Fruit fly (Drosophila melanogaster): ENCODE measurements around the gene spz.
A peak's percentile ranks its signal among the peaks of the same experiment; 100 is the strongest.

spz gene

DNA sequence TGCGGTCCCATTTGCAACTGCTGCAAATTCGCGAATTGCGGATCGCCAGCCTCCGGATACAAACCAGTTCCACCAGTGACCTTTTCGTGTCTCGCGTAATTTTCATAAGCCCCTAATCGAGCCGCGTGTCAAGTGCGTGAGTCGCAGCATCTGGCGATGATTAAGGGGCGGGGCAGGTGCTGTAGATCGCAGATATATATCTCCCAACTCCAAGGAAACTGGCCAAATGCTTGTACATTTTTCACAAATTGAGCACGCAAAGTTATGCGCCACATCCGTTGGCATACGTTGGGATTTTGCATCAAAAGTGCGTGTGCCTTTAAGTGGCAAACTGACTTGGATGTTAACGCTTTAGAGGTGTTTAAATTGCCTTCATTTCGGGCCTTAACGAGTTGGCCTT lies 29.8 kb downstream of the spz start:
- TF ChIP-seq CG10366 (GFP tag; IDR thresholded peaks at IDR 0.05) (no peak), Ptx1 (GFP tag; IDR thresholded peaks at IDR 0.05) (no peak), Optix (GFP tag; IDR thresholded peaks at IDR 0.05) (no peak), Ets65A (GFP tag) (peak; percentile 35)

DNA sequence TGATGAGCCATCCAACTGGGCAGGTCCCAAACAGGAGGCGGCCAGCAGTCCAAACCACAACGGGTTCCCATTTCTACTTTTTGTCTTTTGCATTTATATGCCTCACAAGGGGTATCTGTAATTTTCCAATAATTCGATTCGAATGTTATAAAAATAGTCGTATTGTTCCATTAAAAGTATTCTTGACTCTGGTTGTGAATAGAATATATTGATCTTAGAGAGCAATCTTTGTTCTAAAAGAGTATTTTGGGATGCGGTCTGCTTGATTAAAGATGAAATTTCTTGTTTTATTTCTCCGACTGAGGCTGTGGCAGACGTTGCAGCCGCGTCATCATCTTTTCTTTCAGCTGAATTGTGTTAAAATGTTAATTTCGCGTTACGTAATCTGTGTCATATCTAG lies 35.9 kb downstream of the spz start:
- no peak for TF ChIP-seq gt (GFP tag; IDR thresholded peaks at IDR 0.05)
- TF ChIP-seq CG8765 (GFP tag; IDR thresholded peaks at IDR 0.05): no peak
- no peak for TF ChIP-seq slp2 (GFP tag; optimal IDR thresholded peaks at IDR 0.05)
- TF ChIP-seq CG12659 (GFP tag; optimal IDR thresholded peaks at IDR 0.05): no peak
- TF ChIP-seq ttk (GFP tag; IDR thresholded peaks at IDR 0.05): no peak
- TF ChIP-seq bsh (GFP tag; optimal IDR thresholded peaks at IDR 0.05): no peak
- TF ChIP-seq CG3838 (GFP tag; optimal IDR thresholded peaks at IDR 0.05): no peak
- no peak for TF ChIP-seq CG18764 (GFP tag; optimal IDR thresholded peaks at IDR 0.05)
- no peak for TF ChIP-seq repo (GFP tag; optimal IDR thresholded peaks at IDR 0.05)
- TF ChIP-seq fru (optimal IDR thresholded peaks at IDR 0.05): no peak

DNA sequence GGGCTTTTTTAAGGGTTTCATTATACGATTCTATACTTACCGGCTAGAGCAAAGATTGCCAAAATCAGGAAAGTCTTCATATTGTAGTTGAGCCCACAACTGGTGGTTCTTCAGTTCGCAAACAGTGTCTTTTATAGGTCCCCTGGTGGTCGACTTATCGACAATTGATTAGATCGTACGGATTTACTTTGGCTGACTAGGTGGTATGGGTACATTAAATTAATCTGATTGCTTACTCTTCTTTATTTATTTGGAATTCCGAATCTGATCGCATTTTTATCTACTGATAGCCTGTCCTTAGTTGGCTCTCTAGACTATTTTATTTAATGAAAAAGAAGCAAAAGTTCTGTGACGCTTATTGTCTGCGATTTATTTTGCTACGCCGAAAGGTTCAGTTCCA lies 43.9 kb downstream of the spz start, which contains the start of gene CG6271:
TSS of gene CG6271 (minus strand) at position 101 of the 400 bp plus-strand sequence.
- TF ChIP-seq Vsx1 (GFP tag; optimal IDR thresholded peaks at IDR 0.05) (no peak), CG43689 (GFP tag; IDR thresholded peaks at IDR 0.05) (no peak), peb (GFP tag; IDR thresholded peaks at IDR 0.05) (no peak), CG3838 (GFP tag; optimal IDR thresholded peaks at IDR 0.05) (no peak)

DNA sequence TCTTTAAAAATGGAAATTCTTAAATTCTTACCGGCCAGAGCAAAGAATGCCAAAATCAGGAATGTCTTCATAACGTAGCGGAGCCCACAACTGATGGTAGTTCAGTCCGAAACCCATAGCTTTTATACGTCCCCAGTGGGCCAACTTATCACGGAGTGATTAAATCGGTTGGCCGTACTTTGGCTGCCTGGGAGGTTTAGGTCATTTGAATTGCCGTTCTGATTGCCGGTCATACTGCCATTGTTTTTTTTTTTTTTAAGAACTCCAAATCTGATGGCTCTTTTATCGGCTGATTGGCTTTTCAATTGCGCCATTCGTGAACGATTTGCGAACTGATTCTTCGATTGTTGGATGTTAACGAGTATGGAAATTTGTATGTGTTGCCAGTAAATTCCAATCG lies 46.8 kb downstream of the spz start, which contains the start of gene CG6277:
TSS of gene CG6277 (minus strand) at position 101 of the 400 bp plus-strand sequence.
- TF ChIP-seq ranshi (GFP tag; IDR thresholded peaks at IDR 0.05): no peak
- no peak for TF ChIP-seq Dref (GFP tag; IDR thresholded peaks at IDR 0.05)
- TF ChIP-seq CG13296 (GFP tag; optimal IDR thresholded peaks at IDR 0.05): no peak
- peak; percentile 68 for TF ChIP-seq sug (tag; optimal IDR thresholded peaks at IDR 0.05)

DNA sequence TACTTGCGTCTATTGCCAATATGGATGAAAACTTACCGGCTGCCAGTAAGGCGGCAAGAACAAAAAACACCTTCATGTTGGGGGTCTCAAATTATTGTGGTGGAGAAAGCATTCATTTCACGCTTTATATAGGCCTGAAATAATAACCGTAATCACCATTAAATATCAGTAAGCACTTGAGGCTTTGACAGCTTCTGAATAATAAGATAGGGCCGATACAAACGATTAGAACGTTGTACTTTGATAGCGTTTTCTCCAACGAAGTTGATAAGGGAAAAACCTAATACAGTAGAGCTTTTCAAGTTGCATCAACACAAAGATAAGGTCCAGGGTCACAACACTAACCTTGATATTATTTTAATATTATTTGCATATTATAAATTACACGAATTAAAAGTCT lies 48.6 kb downstream of the spz start, which contains the start of gene CG6283:
TSS of gene CG6283 (minus strand) at position 101 of the 400 bp plus-strand sequence.
- TF ChIP-seq hth (optimal IDR thresholded peaks at IDR 0.05) (no peak), sug (tag; optimal IDR thresholded peaks at IDR 0.05) (peak; percentile 28)

DNA sequence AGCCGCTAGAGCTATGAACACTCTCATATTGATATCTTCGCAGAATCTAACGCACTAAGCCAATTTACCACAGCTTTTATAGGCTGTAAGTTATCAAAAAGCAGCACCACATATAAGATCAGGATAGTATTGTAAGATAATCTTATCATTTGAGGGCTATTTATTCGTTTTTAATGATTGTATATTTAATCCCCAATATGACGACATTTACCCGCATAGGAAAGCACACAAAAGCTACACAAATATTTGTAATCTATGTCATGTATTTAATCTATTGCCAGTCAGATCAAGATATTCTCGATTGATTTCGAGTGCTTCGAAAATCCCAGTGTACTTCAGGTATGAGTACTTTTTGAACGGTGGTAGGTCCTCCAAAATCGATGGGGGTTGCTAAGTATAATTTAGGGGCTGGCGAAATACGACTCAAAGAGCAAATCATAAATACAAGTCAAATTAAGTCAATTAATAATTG lies 50.1 kb downstream of the spz start, which contains the start of gene CG17191:
TSS of gene CG17191 (minus strand) at position 51 of the 472 bp plus-strand sequence.
- no peak for TF ChIP-seq CG10366 (GFP tag; IDR thresholded peaks at IDR 0.05)
- no peak for TF ChIP-seq CG11696 (GFP tag; IDR thresholded peaks at IDR 0.05)
- TF ChIP-seq usp (GFP tag; optimal IDR thresholded peaks at IDR 0.05): no peak
- no peak for TF ChIP-seq Rfx (GFP tag; IDR thresholded peaks at IDR 0.05)
- TF ChIP-seq sd (tag; optimal IDR thresholded peaks at IDR 0.05): peak; percentile 71
- no peak for TF ChIP-seq cwo (GFP tag; optimal IDR thresholded peaks at IDR 0.05)
- no peak for TF ChIP-seq mld (GFP tag; IDR thresholded peaks at IDR 0.05; ENCODE audit: partially characterized antibody)
- TF ChIP-seq btn (GFP tag; optimal IDR thresholded peaks at IDR 0.05): no peak
- peak; percentile 90 for TF ChIP-seq exex (tag; optimal IDR thresholded peaks at IDR 0.05)
- no peak for TF ChIP-seq CG13123 (GFP tag; optimal IDR thresholded peaks at IDR 0.05)
- TF ChIP-seq Sox100B (GFP tag; optimal IDR thresholded peaks at IDR 0.05): no peak
- no peak for TF ChIP-seq CG6175 (GFP tag; IDR thresholded peaks at IDR 0.05)
- TF ChIP-seq CG7786 (GFP tag; optimal IDR thresholded peaks at IDR 0.05): no peak
- TF ChIP-seq CG30020 (tag; optimal IDR thresholded peaks at IDR 0.05): no peak
- TF ChIP-seq CG13775 (GFP tag; optimal IDR thresholded peaks at IDR 0.05): no peak
- TF ChIP-seq ERR (GFP tag; optimal IDR thresholded peaks at IDR 0.05): no peak
- TF ChIP-seq Kr (GFP tag; optimal IDR thresholded peaks at IDR 0.05): no peak
- no peak for TF ChIP-seq Optix (GFP tag; IDR thresholded peaks at IDR 0.05)
- TF ChIP-seq CG3995 (GFP tag; optimal IDR thresholded peaks at IDR 0.05): no peak
- no peak for TF ChIP-seq sqz (GFP tag; optimal IDR thresholded peaks at IDR 0.05)
- no peak for TF ChIP-seq seq (GFP tag; IDR thresholded peaks at IDR 0.05)
- TF ChIP-seq CG11247 (GFP tag; IDR thresholded peaks at IDR 0.05): no peak
- no peak for TF ChIP-seq CG3407 (GFP tag; optimal IDR thresholded peaks at IDR 0.05)
- TF ChIP-seq CG18619 (GFP tag; optimal IDR thresholded peaks at IDR 0.05): no peak

Measured in whole organism, embryonic.